Fruit fly (Drosophila melanogaster) whole organism, wandering third instar larva: ENCODE measurements around the gene CG13978.

Experiments used
- Abd-B ChIP-seq: fragments of >200 bp; optimal IDR thresholded peaks from 2 replicates; lab custom pipeline; 2017; ENCODE audit warnings: missing biosample characterization, missing genetic modification characterization
- CG32264 ChIP-seq: fragments of 200-800 bp; sonication (Bioruptor generic); optimal IDR thresholded peaks from 2 replicates; lab custom pipeline; 2016; ENCODE audit warnings: missing biosample characterization, missing genetic modification characterization
- CG9705 ChIP-seq: fragments of 200-800 bp; sonication (Bioruptor generic); optimal IDR thresholded peaks from 2 replicates; lab custom pipeline; 2018; ENCODE audit warnings: missing biosample characterization, mild to moderate bottlenecking, missing genetic modification characterization
- CrebA ChIP-seq: fragments of 200-800 bp; sonication (Bioruptor generic); optimal IDR thresholded peaks from 2 replicates; lab custom pipeline; 2016; ENCODE audit warnings: missing biosample characterization, mild to moderate bottlenecking, missing genetic modification characterization, borderline replicate concordance
- Dfd ChIP-seq: fragments of >200 bp; optimal IDR thresholded peaks from 2 replicates; lab custom pipeline; 2017; ENCODE audit warnings: missing biosample characterization, missing genetic modification characterization
- Dif ChIP-seq: fragments of 200-275, 200-300 bp; sonication (Bioruptor generic); optimal IDR thresholded peaks from 2 replicates; lab custom pipeline; 2018; ENCODE audit warnings: missing biosample characterization, missing genetic modification characterization; ENCODE audit not compliant: partially characterized antibody
- GATAd ChIP-seq: sonication (Bioruptor generic); optimal IDR thresholded peaks from 2 replicates; lab custom pipeline; 2016; ENCODE audit warnings: missing biosample characterization, missing genetic modification characterization
- HLH106 ChIP-seq: fragments of 200-800 bp; optimal IDR thresholded peaks from 3 replicates; lab custom pipeline; 2019; ENCODE audit warnings: missing biosample characterization, mild to moderate bottlenecking, missing genetic modification characterization, moderate library complexity
- Hnf4 ChIP-seq: fragments of 200-800 bp; sonication (Bioruptor generic); optimal IDR thresholded peaks from 2 replicates; lab custom pipeline; 2016; ENCODE audit warnings: missing biosample characterization, mild to moderate bottlenecking, missing genetic modification characterization
- Hr78 ChIP-seq: fragments of >200 bp; optimal IDR thresholded peaks from 2 replicates; lab custom pipeline; 2017; ENCODE audit warnings: missing biosample characterization, missing genetic modification characterization
- Hr83 ChIP-seq: fragments of 200-300 bp; sonication (Bioruptor generic); optimal IDR thresholded peaks from 2 replicates; lab custom pipeline; 2016; ENCODE audit warnings: missing biosample characterization, mild to moderate bottlenecking, missing genetic modification characterization, moderate library complexity; ENCODE audit not compliant: poor library complexity, severe bottlenecking
- Mio ChIP-seq: sonication (Bioruptor generic); optimal IDR thresholded peaks from 2 replicates; lab custom pipeline; 2016; ENCODE audit warnings: missing biosample characterization, missing genetic modification characterization
- Myc ChIP-seq: fragments of >200 bp; optimal IDR thresholded peaks from 2 replicates; lab custom pipeline; 2017
- OdsH ChIP-seq: fragments of 200-800 bp; sonication (Bioruptor generic); optimal IDR thresholded peaks from 2 replicates; lab custom pipeline; 2016; ENCODE audit warnings: missing biosample characterization, mild to moderate bottlenecking, missing genetic modification characterization
- Rel ChIP-seq, 2 experiments: fragments of 200-800 bp; sonication (Bioruptor generic) in 1 of 2; optimal IDR thresholded peaks; 2 replicates in 1 of 2; 3 replicates in 1 of 2; lab custom pipeline; 2016 to 2019; ENCODE audit warnings: mild to moderate bottlenecking in 2 of 2, missing biosample characterization in 2 of 2, missing genetic modification characterization in 2 of 2, moderate library complexity in 1 of 2
- Vsx2 ChIP-seq: fragments of 200-300, 225-300 bp; sonication (Bioruptor generic); optimal IDR thresholded peaks from 2 replicates; lab custom pipeline; 2018; ENCODE audit warnings: missing biosample characterization, missing genetic modification characterization; ENCODE audit not compliant: partially characterized antibody
- dmrt93B ChIP-seq: fragments of 200-800 bp; sonication (Bioruptor generic); optimal IDR thresholded peaks from 2 replicates; lab custom pipeline; 2018; ENCODE audit warnings: missing biosample characterization, mild to moderate bottlenecking, missing genetic modification characterization
- dsf ChIP-seq: sonication (Bioruptor generic); optimal IDR thresholded peaks from 2 replicates; lab custom pipeline; 2016; ENCODE audit warnings: missing biosample characterization, missing genetic modification characterization, borderline replicate concordance
- ey ChIP-seq: fragments of 200-800 bp; sonication (Bioruptor generic); optimal IDR thresholded peaks from 2 replicates; lab custom pipeline; 2016; ENCODE audit warnings: missing biosample characterization, missing genetic modification characterization
- foxo ChIP-seq, 2 experiments: fragments of 200-800 bp; sonication (Bioruptor generic); optimal IDR thresholded peaks; 2 replicates in 1 of 2; 3 replicates in 1 of 2; lab custom pipeline; 2016 to 2017; ENCODE audit warnings: missing biosample characterization in 2 of 2, missing genetic modification characterization in 2 of 2
- fru ChIP-seq: fragments of 200-800 bp; sonication (Bioruptor generic); optimal IDR thresholded peaks from 3 replicates; lab custom pipeline; 2016; ENCODE audit warnings: missing biosample characterization, mild to moderate bottlenecking, missing genetic modification characterization
- h ChIP-seq: fragments of 200-800 bp; sonication (Bioruptor generic); optimal IDR thresholded peaks from 3 replicates; lab custom pipeline; 2016; ENCODE audit warnings: missing biosample characterization, mild to moderate bottlenecking, missing genetic modification characterization
- jim ChIP-seq: fragments of 175-275, 200-325 bp; sonication (Bioruptor generic); optimal IDR thresholded peaks from 2 replicates; lab custom pipeline; 2016; ENCODE audit warnings: missing biosample characterization, mild to moderate bottlenecking, missing genetic modification characterization
- lola ChIP-seq: fragments of >200 bp; optimal IDR thresholded peaks from 2 replicates; lab custom pipeline; 2017; ENCODE audit warnings: missing biosample characterization, missing genetic modification characterization
- pan ChIP-seq: fragments of >200 bp; optimal IDR thresholded peaks from 2 replicates; lab custom pipeline; 2017
- psq ChIP-seq: fragments of 200-800 bp; sonication (Bioruptor generic); optimal IDR thresholded peaks from 3 replicates; lab custom pipeline; 2017; ENCODE audit warnings: missing biosample characterization, mild to moderate bottlenecking, missing genetic modification characterization, moderate library complexity
- rgr ChIP-seq: fragments of 200-800 bp; sonication (Bioruptor generic); optimal IDR thresholded peaks from 3 replicates; lab custom pipeline; 2016; ENCODE audit warnings: missing biosample characterization, mild to moderate bottlenecking, missing genetic modification characterization
- sage ChIP-seq: fragments of 200-800 bp; sonication (Bioruptor generic); optimal IDR thresholded peaks from 2 replicates; lab custom pipeline; 2016; ENCODE audit warnings: missing biosample characterization, mild to moderate bottlenecking, missing genetic modification characterization
- sv ChIP-seq: fragments of 200-800 bp; sonication (Bioruptor generic); optimal IDR thresholded peaks from 3 replicates; lab custom pipeline; 2016; ENCODE audit warnings: missing biosample characterization, missing genetic modification characterization
- tai ChIP-seq: sonication (Bioruptor generic); optimal IDR thresholded peaks from 2 replicates; lab custom pipeline; 2016; ENCODE audit warnings: missing biosample characterization, missing genetic modification characterization
- usp ChIP-seq: fragments of >200 bp; optimal IDR thresholded peaks from 2 replicates; lab custom pipeline; 2017; ENCODE audit warnings: missing biosample characterization, missing genetic modification characterization
- woc ChIP-seq: sonication (Bioruptor generic); optimal IDR thresholded peaks from 2 replicates; lab custom pipeline; 2016; ENCODE audit warnings: missing biosample characterization, mild to moderate bottlenecking, missing genetic modification characterization

The CG13978 gene

dm6 chr3R:27438370-27438769, 25.6 kb upstream of the CG13978 start:
- TF ChIP-seq Dfd = no peak
- no peak for TF ChIP-seq rgr (GFP tag; lab: Kevin White, UChicago)
- TF ChIP-seq foxo (GFP tag; optimal IDR thresholded peaks at IDR 0.05; lab: Kevin White, UChicago) = no peak
- TF ChIP-seq psq (GFP tag; lab: Kevin White, UChicago) = no peak
- TF ChIP-seq Myc (lab: Kevin White, UChicago) = no peak
- no peak for TF ChIP-seq Hnf4 (GFP tag; lab: Kevin White, UChicago)
- no peak for TF ChIP-seq usp
- no peak for TF ChIP-seq CG32264
- no peak for TF ChIP-seq Abd-B (GFP tag; lab: Kevin White, UChicago)
- no peak for TF ChIP-seq lola (GFP tag; lab: Kevin White, UChicago)
- TF ChIP-seq CrebA (GFP tag; lab: Kevin White, UChicago) = no peak
- no peak for TF ChIP-seq Hr83
- no peak for TF ChIP-seq pan (lab: Kevin White, UChicago)

- no peak for TF ChIP-seq woc (GFP tag; lab: Kevin White, UChicago)
- no peak for TF ChIP-seq lola (GFP tag; lab: Kevin White, UChicago)
- TF ChIP-seq dmrt93B (GFP tag; lab: Kevin White, UChicago) = no peak
- TF ChIP-seq sage (GFP tag; lab: Kevin White, UChicago) = no peak
- TF ChIP-seq tai = no peak
- no peak for TF ChIP-seq pan (lab: Kevin White, UChicago)
- TF ChIP-seq Hr83 = no peak
- no peak for TF ChIP-seq CG9705 (GFP tag; lab: Kevin White, UChicago)
- TF ChIP-seq dsf = no peak
- TF ChIP-seq sv = no peak
- no peak for TF ChIP-seq HLH106 (tag; lab: Kevin White, UChicago)
Measured at dm6 chr3R:27440012-27440411, 24.0 kb upstream of the CG13978 start, which contains the start of gene CG43447. TSS of gene CG43447 (plus strand) at chr3R:27440312.

dm6 chr3R:27440628-27441027, 23.4 kb upstream of the CG13978 start, which contains the start of gene CG44290:
TSS of gene CG44290 (minus strand) at chr3R:27440944.
- TF ChIP-seq foxo (GFP tag; optimal IDR thresholded peaks at IDR 0.05; lab: Kevin White, UChicago) (no peak), OdsH (GFP tag; lab: Kevin White, UChicago) (no peak), Hnf4 (GFP tag; lab: Kevin White, UChicago) (no peak), usp (no peak), sage (GFP tag; lab: Kevin White, UChicago) (no peak), GATAd (GFP tag; lab: Kevin White, UChicago) (no peak), Rel (GFP tag; optimal IDR thresholded peaks at IDR 0.05; lab: Kevin White, UChicago) (no peak), Rel (tag; optimal IDR thresholded peaks at IDR 0.05; lab: Kevin White, UChicago) (no peak), HLH106 (tag; lab: Kevin White, UChicago) (no peak), jim (GFP tag; lab: Kevin White, UChicago) (no peak), fru (no peak), sv (no peak), Hr78 (GFP tag; lab: Kevin White, UChicago) (no peak), Vsx2 (GFP tag; lab: Kevin White, UChicago) (no peak), rgr (GFP tag; lab: Kevin White, UChicago) (no peak), Hr83 (no peak)

- TF ChIP-seq h (GFP tag; lab: Kevin White, UChicago) = no peak
- TF ChIP-seq dsf = no peak
- TF ChIP-seq Dif = no peak
- no peak for TF ChIP-seq Mio
- TF ChIP-seq, all 38 proteins: peak for 0
Measured at dm6 chr3R:27441219-27441808, 22.7 kb upstream of the CG13978 start.

dm6 chr3R:27442483-27442979, 21.5 kb upstream of the CG13978 start:
- TF ChIP-seq CG32264 (no peak), Dfd (no peak), ey (no peak), CG9705 (GFP tag; lab: Kevin White, UChicago) (no peak), dmrt93B (GFP tag; lab: Kevin White, UChicago) (no peak), foxo (GFP tag; optimal IDR thresholded peaks at IDR 0.05; lab: Kevin White, UChicago) (no peak)
